Worm (Caenorhabditis elegans): Measurements from ENCODE around the gene Y37E11B.7.

Gene Y37E11B.7

ce11 chrIV:3626447-3626846, 26.5 kb upstream of the Y37E11B.7 start:
- TF ChIP-seq pros-1 (tag; optimal IDR thresholded peaks at IDR 0.05) (no peak), unc-42 (tag; optimal IDR thresholded peaks at IDR 0.05) (peak; percentile 90), ceh-30 (tag; optimal IDR thresholded peaks at IDR 0.05) (no peak), ceh-48 (tag; optimal IDR thresholded peaks at IDR 0.05) (no peak)

- TF ChIP-seq ceh-45 (GFP tag; IDR thresholded peaks at IDR 0.05) (no peak), fax-1 (tag; optimal IDR thresholded peaks at IDR 0.05) (no peak), pat-9 (tag; optimal IDR thresholded peaks at IDR 0.05) (no peak), elt-2 (tag; optimal IDR thresholded peaks at IDR 0.05) (no peak), fkh-6 (tag; optimal IDR thresholded peaks at IDR 0.05) (no peak), tbx-2 (tag; optimal IDR thresholded peaks at IDR 0.05) (no peak), pax-1 (tag; optimal IDR thresholded peaks at IDR 0.05) (no peak)
These were observed 24.6 kb upstream of the Y37E11B.7 start, which contains the start of the genes cha-1 and unc-17 for ce11 chrIV:3624597-3624996. Gene cha-1, minus strand, starts transcription at chrIV:3624697. Gene unc-17, minus strand, starts transcription at chrIV:3624699.

- peak; percentile 51 for TF ChIP-seq unc-42 (tag; optimal IDR thresholded peaks at IDR 0.05)
- peak; percentile 59; the same call in 1 of the 2 replicates for TF ChIP-seq unc-3 (GFP tag; conservative IDR thresholded peaks at IDR 0.05)
- peak; percentile 39 for TF ChIP-seq unc-3 (tag; optimal IDR thresholded peaks at IDR 0.05)
- no peak for TF ChIP-seq C38D4.7 (GFP tag; optimal IDR thresholded peaks at IDR 0.05)
These were observed 21.9 kb upstream of the Y37E11B.7 start for ce11 chrIV:3621805-3622355.

- no peak for TF ChIP-seq zip-5 (tag; optimal IDR thresholded peaks at IDR 0.05)
- no peak for TF ChIP-seq K09A11.1 (tag; optimal IDR thresholded peaks at IDR 0.05; ENCODE audit: insufficient read depth)
- peak; percentile 81 for TF ChIP-seq elt-4 (tag; optimal IDR thresholded peaks at IDR 0.05)
- TF ChIP-seq nhr-232 (tag; optimal IDR thresholded peaks at IDR 0.05) = no peak
- TF ChIP-seq lim-6 (tag; optimal IDR thresholded peaks at IDR 0.05) = no peak
- no peak for TF ChIP-seq ttx-3 (tag; optimal IDR thresholded peaks at IDR 0.05)
These were observed 18.8 kb upstream of the Y37E11B.7 start for ce11 chrIV:3618719-3619118.

- no peak for TF ChIP-seq gmeb-2 (tag; optimal IDR thresholded peaks at IDR 0.05)
- no peak for TF ChIP-seq pha-4 (tag; optimal IDR thresholded peaks at IDR 0.05)
- TF ChIP-seq pax-1 (tag; optimal IDR thresholded peaks at IDR 0.05) = no peak
- TF ChIP-seq unc-86 (tag; optimal IDR thresholded peaks at IDR 0.05) = no peak
- no peak for TF ChIP-seq ceh-31 (tag; optimal IDR thresholded peaks at IDR 0.05)
- no peak for TF ChIP-seq fkh-10 (GFP tag; optimal IDR thresholded peaks at IDR 0.05)
- TF ChIP-seq nfya-1 (tag; optimal IDR thresholded peaks at IDR 0.05) = no peak
- no peak for TF ChIP-seq sdc-2 (tag; optimal IDR thresholded peaks at IDR 0.05)
- no peak for TF ChIP-seq sox-4 (tag; optimal IDR thresholded peaks at IDR 0.05)
- no peak for TF ChIP-seq ceh-34 (tag; optimal IDR thresholded peaks at IDR 0.05)
- no peak for TF ChIP-seq fkh-6 (tag; optimal IDR thresholded peaks at IDR 0.05)
- no peak for TF ChIP-seq elt-2 (tag; optimal IDR thresholded peaks at IDR 0.05)
- no peak for TF ChIP-seq Y22D7AL.16 (tag; optimal IDR thresholded peaks at IDR 0.05)
- no peak for TF ChIP-seq hlh-30 (tag; optimal IDR thresholded peaks at IDR 0.05; ENCODE audit: insufficient read depth)
- no peak for TF ChIP-seq pat-9 (tag; optimal IDR thresholded peaks at IDR 0.05)
- TF ChIP-seq hlh-8 (tag; optimal IDR thresholded peaks at IDR 0.05) = no peak
- TF ChIP-seq ref-2 (tag; optimal IDR thresholded peaks at IDR 0.05) = no peak
- TF ChIP-seq ceh-24 (tag; optimal IDR thresholded peaks at IDR 0.05) = no peak
- TF ChIP-seq pqm-1 (tag; optimal IDR thresholded peaks at IDR 0.05) = no peak
These were observed 13.2 kb upstream of the Y37E11B.7 start, which contains the start of gene ltah-1.2 for ce11 chrIV:3613022-3613605. Gene ltah-1.2, minus strand, starts transcription at chrIV:3613072.
